Fruit fly (Drosophila melanogaster) S2 (cell line): ENCODE data around the gene sbm.
A peak's percentile ranks its signal among the peaks of the same experiment; 100 is the strongest.

ENCODE experiments used
- CG8478 ChIP-seq: fragments of >200 bp; optimal IDR thresholded peaks from 2 replicates; lab custom pipeline; 2018
- CTCF ChIP-seq, 2 experiments: fragments of >200 bp; optimal IDR thresholded peaks; 2 replicates each; lab custom pipeline; 2018

sbm gene

dm6 chrX:14591491-14591890 is 10.9 kb downstream of the sbm start:
- TF ChIP-seq CG8478 (lab: Kevin White, UChicago) (no peak), CTCF (optimal IDR thresholded peaks at IDR 0.05; lab: Kevin White, UChicago) (no peak)

dm6 chrX:14588996-14589621 is 13.3 kb downstream of the sbm start:
- no peak for TF ChIP-seq CTCF (optimal IDR thresholded peaks at IDR 0.05; lab: Kevin White, UChicago)
- no peak for TF ChIP-seq CG8478 (lab: Kevin White, UChicago)

- no peak for TF ChIP-seq CTCF (optimal IDR thresholded peaks at IDR 0.05; lab: Kevin White, UChicago)
- TF ChIP-seq CG8478 (lab: Kevin White, UChicago), result no peak
Observed at dm6 chrX:14588509-14588908, 13.9 kb downstream of the sbm start.

- peak; percentile 72 to 84 for TF ChIP-seq CTCF (optimal IDR thresholded peaks at IDR 0.05; lab: Kevin White, UChicago)
- TF ChIP-seq CG8478 (lab: Kevin White, UChicago), result no peak
Observed at dm6 chrX:14585263-14585662, 17.1 kb downstream of the sbm start.

dm6 chrX:14582784-14583699 is 19.3 kb downstream of the sbm start, which contains the start of the genes mRpS25 and nmdyn-D6:
TSS of gene mRpS25 (minus strand) at chrX:14582982.
TSS of gene nmdyn-D6 (plus strand) at chrX:14583677.
- TF ChIP-seq CTCF (optimal IDR thresholded peaks at IDR 0.05; lab: Kevin White, UChicago) (no peak), CG8478 (lab: Kevin White, UChicago) (no peak)

- peak; percentile 30 to 58 for TF ChIP-seq CTCF (optimal IDR thresholded peaks at IDR 0.05; lab: Kevin White, UChicago)
- no peak for TF ChIP-seq CG8478 (lab: Kevin White, UChicago)
Observed at dm6 chrX:14580359-14580961, 21.9 kb downstream of the sbm start, which contains the start of gene CG14414. TSS of gene CG14414 (plus strand) at chrX:14580600.
